Fruit fly (Drosophila melanogaster) whole organism, embryonic: ENCODE data around the gene Cnot4.

ENCODE experiments used
- Awh ChIP-seq: fragments of 200-800 bp; sonication (Bioruptor generic); IDR thresholded peaks from 2 replicates; pipeline ENCODE4, ENCODE4 v1.3.6; 2022; ENCODE audit warnings: missing biosample characterization, missing genetic modification characterization
- B-H1 ChIP-seq: fragments of 200-800 bp; sonication (Bioruptor generic); IDR thresholded peaks from 3 replicates; pipeline ENCODE4 v1.3.6; 2022; ENCODE audit warnings: missing biosample characterization, missing genetic modification characterization
- B-H2 ChIP-seq: fragments of 200-800 bp; sonication (Bioruptor generic); optimal IDR thresholded peaks from 2 replicates; lab custom pipeline; 2018; ENCODE audit warnings: missing biosample characterization, mild to moderate bottlenecking, missing genetic modification characterization
- C15 ChIP-seq: fragments of 200-800 bp; sonication (Bioruptor generic); IDR thresholded peaks from 3 replicates; pipeline ENCODE4 v1.3.6; 2022; ENCODE audit warnings: missing biosample characterization, missing genetic modification characterization
- CG10959 ChIP-seq: fragments of 200-800 bp; sonication (Bioruptor generic); IDR thresholded peaks from 2 replicates; pipeline ENCODE4 v1.3.6; 2022; ENCODE audit warnings: missing biosample characterization, missing genetic modification characterization
- CG11695 ChIP-seq: fragments of 200-800 bp; sonication (Bioruptor generic); IDR thresholded peaks from 3 replicates; pipeline ENCODE4 v1.3.6; 2022; ENCODE audit warnings: missing biosample characterization, missing genetic modification characterization
- CG11696 ChIP-seq: fragments of 200-800 bp; sonication (Bioruptor generic); IDR thresholded peaks from 2 replicates; pipeline ENCODE4 v1.3.6; 2022; ENCODE audit warnings: missing biosample characterization, missing genetic modification characterization
- CG12104 ChIP-seq: fragments of 200-800 bp; sonication (Bioruptor generic); optimal IDR thresholded peaks from 3 replicates; lab custom pipeline; 2016; ENCODE audit warnings: missing biosample characterization, missing genetic modification characterization
- CG12769 ChIP-seq: fragments of 200-800 bp; sonication (Bioruptor generic); optimal IDR thresholded peaks from 2 replicates; lab custom pipeline; 2019; ENCODE audit warnings: missing biosample characterization, mild to moderate bottlenecking, missing genetic modification characterization, moderate library complexity
- CG14667 ChIP-seq: fragments of 200-800 bp; sonication (Bioruptor generic); IDR thresholded peaks from 2 replicates; pipeline ENCODE4 v1.3.6; 2022; ENCODE audit warnings: missing biosample characterization, missing genetic modification characterization
- CG17361 ChIP-seq: fragments of 200-800 bp; sonication (Bioruptor generic); IDR thresholded peaks from 3 replicates; pipeline ENCODE4 v1.3.6; 2022; ENCODE audit warnings: missing biosample characterization, missing genetic modification characterization
- CG17385 ChIP-seq: fragments of 200-800 bp; sonication (Bioruptor generic); optimal IDR thresholded peaks from 3 replicates; lab custom pipeline; 2018; ENCODE audit warnings: missing biosample characterization, mild to moderate bottlenecking, missing genetic modification characterization
- CG2120 ChIP-seq: fragments of 200-800 bp; sonication (Bioruptor generic); optimal IDR thresholded peaks from 3 replicates; lab custom pipeline; 2016; ENCODE audit warnings: missing biosample characterization, missing genetic modification characterization
- CG33213 ChIP-seq: fragments of 200-800 bp; sonication (Bioruptor generic); optimal IDR thresholded peaks from 3 replicates; lab custom pipeline; 2016; ENCODE audit warnings: missing biosample characterization, missing genetic modification characterization
- CG3838 ChIP-seq: fragments of 200-800 bp; sonication (Bioruptor generic); optimal IDR thresholded peaks from 3 replicates; lab custom pipeline; 2016; ENCODE audit warnings: missing biosample characterization, missing genetic modification characterization
- CG4328 ChIP-seq: fragments of 200-800 bp; sonication (Bioruptor generic); optimal IDR thresholded peaks from 3 replicates; lab custom pipeline; 2017; ENCODE audit warnings: missing biosample characterization, missing genetic modification reagents, missing genetic modification characterization
- CG4730 ChIP-seq: fragments of 200-800 bp; sonication (Bioruptor generic); IDR thresholded peaks from 2 replicates; pipeline ENCODE4 v1.3.6; 2022; ENCODE audit warnings: missing biosample characterization, missing genetic modification characterization
- CG4854 ChIP-seq: fragments of 200-800 bp; sonication (Bioruptor generic); optimal IDR thresholded peaks from 2 replicates; lab custom pipeline; 2016; ENCODE audit warnings: missing biosample characterization, missing genetic modification characterization, inconsistent platforms
- CG5953 ChIP-seq: fragments of 200-800 bp; sonication (Bioruptor generic); IDR thresholded peaks from 2 replicates; pipeline ENCODE4 v1.3.6; 2022; ENCODE audit warnings: missing biosample characterization, missing genetic modification characterization
- CG6254 ChIP-seq: fragments of 200-800 bp; sonication (Bioruptor generic); optimal IDR thresholded peaks from 3 replicates; lab custom pipeline; 2017; ENCODE audit warnings: mild to moderate bottlenecking, missing biosample characterization, missing genetic modification reagents, missing genetic modification characterization
- CG9817 ChIP-seq: fragments of 200-800 bp; sonication (Bioruptor generic); optimal IDR thresholded peaks from 2 replicates; lab custom pipeline; 2018; ENCODE audit warnings: missing biosample characterization, mild to moderate bottlenecking, missing genetic modification characterization, moderate library complexity
- Gug ChIP-seq: fragments of 200-800 bp; sonication (Bioruptor generic); IDR thresholded peaks from 4 replicates; pipeline ENCODE4 v1.3.6; 2022; ENCODE audit warnings: missing biosample characterization, missing genetic modification characterization
- HmgD ChIP-seq: fragments of 200-800 bp; sonication (Bioruptor generic); optimal IDR thresholded peaks from 3 replicates; lab custom pipeline; 2016; ENCODE audit warnings: missing biosample characterization, missing genetic modification characterization
- Oaz ChIP-seq: fragments of 200-800 bp; sonication (Bioruptor generic); IDR thresholded peaks from 2 replicates; pipeline ENCODE4 v1.3.6; 2022; ENCODE audit warnings: missing biosample characterization, missing genetic modification characterization
- Optix ChIP-seq: fragments of 200-800 bp; sonication (Bioruptor generic); IDR thresholded peaks from 3 replicates; pipeline ENCODE4 v1.3.6; 2022; ENCODE audit warnings: missing biosample characterization, missing genetic modification characterization
- bab2 ChIP-seq: fragments of 200-800 bp; sonication (Bioruptor generic); optimal IDR thresholded peaks from 2 replicates; lab custom pipeline; 2016; ENCODE audit warnings: missing biosample characterization, missing genetic modification characterization
- bcd ChIP-seq: fragments of 200-800 bp; sonication (Bioruptor generic); optimal IDR thresholded peaks from 2 replicates; lab custom pipeline; 2017; ENCODE audit warnings: missing biosample characterization, mild to moderate bottlenecking, missing genetic modification characterization
- caup ChIP-seq: fragments of 200-800 bp; sonication (Bioruptor generic); optimal IDR thresholded peaks from 3 replicates; lab custom pipeline; 2017; ENCODE audit warnings: missing biosample characterization, mild to moderate bottlenecking, missing genetic modification characterization, moderate library complexity; ENCODE audit not compliant: severe bottlenecking
- chm ChIP-seq: fragments of 200-800 bp; sonication (Bioruptor generic); IDR thresholded peaks from 2 replicates; pipeline ENCODE4 v1.3.6; 2022; ENCODE audit warnings: missing biosample characterization, missing genetic modification characterization
- dati ChIP-seq: fragments of 200-800 bp; sonication (Bioruptor generic); IDR thresholded peaks from 2 replicates; pipeline ENCODE4 v1.3.6; 2022; ENCODE audit warnings: missing biosample characterization, missing genetic modification characterization
- dmrt99B ChIP-seq: fragments of 200-800 bp; sonication (Bioruptor generic); optimal IDR thresholded peaks from 2 replicates; lab custom pipeline; 2018; ENCODE audit warnings: missing biosample characterization, mild to moderate bottlenecking, missing genetic modification characterization, moderate library complexity
- ems ChIP-seq: fragments of 200-800 bp; sonication (Bioruptor generic); optimal IDR thresholded peaks from 3 replicates; lab custom pipeline; 2016; ENCODE audit warnings: missing biosample characterization, missing genetic modification characterization
- fu2 ChIP-seq: fragments of 200-800 bp; sonication (Bioruptor generic); optimal IDR thresholded peaks from 2 replicates; lab custom pipeline; 2016; ENCODE audit warnings: missing biosample characterization, missing genetic modification characterization
- gsb ChIP-seq: fragments of 200-800 bp; sonication (Bioruptor generic); IDR thresholded peaks from 2 replicates; pipeline ENCODE4 v1.3.6; 2022; ENCODE audit warnings: missing biosample characterization, missing genetic modification characterization
- hbn ChIP-seq: fragments of 200-800 bp; sonication (Bioruptor generic); IDR thresholded peaks from 2 replicates; pipeline ENCODE4 v1.3.6; 2022; ENCODE audit warnings: missing biosample characterization, missing genetic modification characterization; ENCODE audit not compliant: partially characterized antibody
- hkb ChIP-seq, 2 experiments: fragments of 200-800 bp in 1 of 2; fragments of >200 bp in 1 of 2; sonication (Bioruptor generic) in 1 of 2; IDR thresholded peaks in 1 of 2; optimal IDR thresholded peaks in 1 of 2; 2 replicates each; pipeline versions ENCODE4 v1.3.6 to Lab custom; 2017 to 2022; ENCODE audit warnings: missing biosample characterization in 1 of 2, missing genetic modification characterization in 1 of 2
- kni ChIP-seq: fragments of 200-800 bp; sonication (Bioruptor generic); optimal IDR thresholded peaks from 3 replicates; lab custom pipeline; 2017; ENCODE audit warnings: mild to moderate bottlenecking, missing biosample characterization, missing genetic modification reagents, missing genetic modification characterization
- mld ChIP-seq: fragments of 200-800 bp; sonication (Bioruptor generic); IDR thresholded peaks from 3 replicates; pipeline ENCODE4 v1.3.6; 2022; ENCODE audit warnings: missing biosample characterization, missing genetic modification characterization; ENCODE audit not compliant: partially characterized antibody
- org-1 ChIP-seq: fragments of 200-800 bp; sonication (Bioruptor generic); optimal IDR thresholded peaks from 2 replicates; lab custom pipeline; 2017; ENCODE audit warnings: missing biosample characterization, missing genetic modification characterization
- phol ChIP-seq: fragments of 200-800 bp; sonication (Bioruptor generic); optimal IDR thresholded peaks from 3 replicates; lab custom pipeline; 2018; ENCODE audit warnings: missing biosample characterization, mild to moderate bottlenecking, missing genetic modification characterization, moderate library complexity
- prd ChIP-seq, 3 experiments: fragments of >200 bp in 2 of 3; fragments of 200-800 bp in 1 of 3; sonication (Bioruptor generic) in 1 of 3; optimal IDR thresholded peaks in 2 of 3; IDR thresholded peaks in 1 of 3; 2 replicates in 2 of 3; 3 replicates in 1 of 3; pipeline versions ENCODE4 v1.3.6 to Lab custom; 2017 to 2022; ENCODE audit warnings: missing biosample characterization in 1 of 3, missing genetic modification characterization in 1 of 3
- ranshi ChIP-seq: fragments of 200-800 bp; sonication (Bioruptor generic); IDR thresholded peaks from 2 replicates; pipeline ENCODE4 v1.3.6; 2022; ENCODE audit warnings: missing biosample characterization, missing genetic modification characterization
- sens ChIP-seq: fragments of 200-800 bp; sonication (Bioruptor generic); peaks from one replicate; lab custom pipeline; 2016; ENCODE audit warnings: missing biosample characterization, missing genetic modification characterization
- sob ChIP-seq: fragments of 200-800 bp; sonication (Bioruptor generic); IDR thresholded peaks from 2 replicates; pipeline ENCODE4 v1.3.6; 2022; ENCODE audit warnings: missing biosample characterization, missing genetic modification characterization
- sqz ChIP-seq: fragments of 200-800 bp; sonication (Bioruptor generic); optimal IDR thresholded peaks from 3 replicates; lab custom pipeline; 2018; ENCODE audit warnings: missing biosample characterization, mild to moderate bottlenecking, missing genetic modification characterization
- stc ChIP-seq: fragments of 200-800 bp; sonication (Bioruptor generic); IDR thresholded peaks from 2 replicates; pipeline ENCODE4 v1.3.6; 2022; ENCODE audit warnings: missing biosample characterization, missing genetic modification characterization
- tll ChIP-seq, 2 experiments: fragments of 200-800 bp in 1 of 2; fragments of >200 bp in 1 of 2; sonication (Bioruptor generic) in 1 of 2; optimal IDR thresholded peaks; 2 replicates each; lab custom pipeline; 2017 to 2019; ENCODE audit warnings: missing biosample characterization in 2 of 2, missing genetic modification characterization in 2 of 2, mild to moderate bottlenecking in 1 of 2, moderate library complexity in 1 of 2
- zf30C ChIP-seq: fragments of 200-800 bp; sonication (Bioruptor generic); optimal IDR thresholded peaks from 3 replicates; lab custom pipeline; 2018; ENCODE audit warnings: missing biosample characterization, mild to moderate bottlenecking, missing genetic modification characterization

Gene Cnot4

DNA sequence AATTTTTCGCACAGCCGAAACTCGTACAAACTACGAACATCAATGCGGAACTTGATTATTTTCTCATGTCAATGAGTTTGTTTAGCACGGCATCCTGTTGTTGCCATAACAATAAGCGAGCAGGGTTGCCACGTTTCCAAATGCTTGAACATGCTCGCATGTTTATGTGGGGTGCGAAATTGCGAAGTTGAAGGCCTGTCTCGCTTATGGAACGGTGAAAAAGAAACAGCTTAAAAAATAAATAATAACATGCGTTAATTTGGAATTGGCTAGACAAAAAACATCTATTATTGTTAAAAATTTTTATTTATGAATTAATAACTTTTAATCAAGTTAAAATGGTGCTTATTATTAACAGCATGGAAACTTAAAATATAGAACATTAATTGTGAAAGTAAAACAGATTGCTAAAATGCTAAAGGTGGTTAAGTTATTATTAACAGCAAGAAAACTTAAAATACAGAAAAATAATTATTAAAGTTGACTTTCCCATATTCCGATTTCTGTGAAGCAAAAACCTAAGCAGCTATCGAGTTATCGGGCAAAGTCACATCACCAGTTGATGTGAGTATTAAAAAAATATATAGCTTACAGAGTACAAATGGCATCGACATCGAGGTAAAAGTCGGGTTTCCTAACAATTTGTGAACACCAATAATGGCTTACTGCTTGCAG is 34.4 kb downstream of the Cnot4 start, which contains the start of the genes Bug22 and TfIIB (continued):
- TF ChIP-seq Optix (GFP tag; lab: Robert Waterston, UW), result peak; percentile 60; the same call in 1 of the 3 replicates
- TF ChIP-seq stc (GFP tag; lab: Robert Waterston, UW), result peak; percentile 65
- TF ChIP-seq CG3838, result no peak
- TF ChIP-seq CG10959 (GFP tag; lab: Robert Waterston, UW), result no peak
- peak; percentile 68 for TF ChIP-seq sob (GFP tag; lab: Robert Waterston, UW)
- TF ChIP-seq bcd, result no peak
- peak; percentile 83; the same call in 2 of the 3 replicates for TF ChIP-seq CG17361 (GFP tag; lab: Robert Waterston, UW)
- TF ChIP-seq kni, result no peak
- TF ChIP-seq hbn, result no peak
- TF ChIP-seq sqz (GFP tag; lab: Kevin White, UChicago), result peak; percentile 76
- TF ChIP-seq dati (GFP tag; lab: Robert Waterston, UW), result no peak
- peak in 1 of 2 experiments; percentile 50 for TF ChIP-seq tll (GFP tag; optimal IDR thresholded peaks at IDR 0.05; lab: Kevin White, UChicago)
- no peak for TF ChIP-seq zf30C (GFP tag; lab: Kevin White, UChicago)
- TF ChIP-seq hkb (optimal IDR thresholded peaks at IDR 0.05; lab: Kevin White, UChicago), result no peak
- peak; percentile 75 for TF ChIP-seq hkb (GFP tag; IDR thresholded peaks at IDR 0.05; lab: Robert Waterston, UW)
- peak; percentile 34 for TF ChIP-seq fu2 (GFP tag; lab: Kevin White, UChicago)
- peak; percentile 92 for TF ChIP-seq sens (GFP tag; lab: Kevin White, UChicago)
- TF ChIP-seq CG11695 (GFP tag; lab: Robert Waterston, UW), result no peak
- no peak for TF ChIP-seq CG12769
- TF ChIP-seq B-H1 (GFP tag; lab: Robert Waterston, UW), result peak; percentile 43; the same call in 1 of the 3 replicates
- no peak for TF ChIP-seq mld (GFP tag; lab: Robert Waterston, UW)
- TF ChIP-seq org-1 (GFP tag; lab: Kevin White, UChicago), result no peak
- 0 out of 2 replicates have a peak, but pooled peaks have one; percentile 64 for TF ChIP-seq ranshi (GFP tag; lab: Robert Waterston, UW)
- TF ChIP-seq HmgD (GFP tag; lab: Kevin White, UChicago), result peak; percentile 54
- no peak for TF ChIP-seq CG9817 (tag; lab: Kevin White, UChicago)
- no peak for TF ChIP-seq caup (GFP tag; lab: Kevin White, UChicago)
- TF ChIP-seq Gug, result peak; percentile 65; the same call in 2 of the 4 replicates
- TF ChIP-seq CG14667, result peak; percentile 62
- TF ChIP-seq CG33213 (GFP tag; lab: Kevin White, UChicago), result peak; percentile 35
- TF ChIP-seq CG17385, result peak; percentile 66
- peak; percentile 32; the same call in 1 of the 2 replicates for TF ChIP-seq CG4730 (GFP tag; lab: Robert Waterston, UW)
- TF ChIP-seq dmrt99B (tag; lab: Kevin White, UChicago), result no peak
- peak; percentile 86 for TF ChIP-seq CG2120 (GFP tag; lab: Kevin White, UChicago)
- TF ChIP-seq ems (GFP tag; lab: Kevin White, UChicago), result peak; percentile 52
- TF ChIP-seq Oaz, result peak; percentile 23; the same call in 1 of the 2 replicates
- no peak for TF ChIP-seq CG11696
- peak; percentile 76 for TF ChIP-seq B-H2 (GFP tag; lab: Kevin White, UChicago)
- peak; percentile 65; the same call in 1 of the 2 replicates for TF ChIP-seq chm
- TF ChIP-seq C15 (GFP tag; lab: Robert Waterston, UW), result no peak
- no peak for TF ChIP-seq prd (optimal IDR thresholded peaks at IDR 0.05; lab: Kevin White, UChicago)
- peak; percentile 68; the same call in 2 of the 3 replicates for TF ChIP-seq prd (GFP tag; IDR thresholded peaks at IDR 0.05; lab: Robert Waterston, UW)
- TF ChIP-seq phol, result peak; percentile 74
- TF ChIP-seq CG4854 (GFP tag; lab: Kevin White, UChicago), result peak; percentile 51
- TF ChIP-seq Awh (GFP tag; lab: Robert Waterston, UW), result 0 out of 2 replicates have a peak, but pooled peaks have one; percentile 37
- TF ChIP-seq CG4328 (GFP tag; lab: Kevin White, UChicago), result peak; percentile 44
- 0 out of 2 replicates have a peak, but pooled peaks have one; percentile 30 for TF ChIP-seq gsb
- peak; percentile 60 for TF ChIP-seq CG12104 (GFP tag; lab: Kevin White, UChicago)
- no peak for TF ChIP-seq CG6254
- TF ChIP-seq CG5953 (GFP tag; lab: Robert Waterston, UW), result no peak
- TF ChIP-seq bab2, result peak; percentile 66
